Fruit fly (Drosophila melanogaster): ENCODE measurements around the gene CG11983.
A peak's percentile ranks its signal among the peaks of the same experiment; 100 is the strongest.

Gene CG11983

dm6 chr3R:9055119-9056105 lies 47.3 kb downstream of the CG11983 start (continued):
- no peak for TF ChIP-seq aop (GFP tag; IDR thresholded peaks at IDR 0.05)
- TF ChIP-seq maf-S (GFP tag; optimal IDR thresholded peaks at IDR 0.05): peak; percentile 64
- TF ChIP-seq Pdp1 (GFP tag; optimal IDR thresholded peaks at IDR 0.05): peak; percentile 77 to 92
- peak in 1 of 3 experiments; percentile 29 for TF ChIP-seq Stat92E (GFP tag; optimal IDR thresholded peaks at IDR 0.05)
- TF ChIP-seq jing (GFP tag; optimal IDR thresholded peaks at IDR 0.05): peak; percentile 78
- TF ChIP-seq CG6689 (GFP tag; IDR thresholded peaks at IDR 0.05): no peak
- peak; percentile 31 for TF ChIP-seq CG1647 (GFP tag; optimal IDR thresholded peaks at IDR 0.05)
- TF ChIP-seq dmrt11E (tag; optimal IDR thresholded peaks at IDR 0.05): peak; percentile 86
- TF ChIP-seq CG11560 (tag; IDR thresholded peaks at IDR 0.05): no peak
- TF ChIP-seq CG9876 (GFP tag; optimal IDR thresholded peaks at IDR 0.05): peak; percentile 79
- TF ChIP-seq CG16863 (GFP tag; optimal IDR thresholded peaks at IDR 0.05): peak; percentile 50
- peak; percentile 86 for TF ChIP-seq Max (GFP tag; optimal IDR thresholded peaks at IDR 0.05)
- TF ChIP-seq luna (GFP tag; optimal IDR thresholded peaks at IDR 0.05): peak; percentile 61
- TF ChIP-seq emc (GFP tag; optimal IDR thresholded peaks at IDR 0.05): peak; percentile 60
- TF ChIP-seq Oaz (GFP tag; IDR thresholded peaks at IDR 0.05): no peak
- TF ChIP-seq sc (optimal IDR thresholded peaks at IDR 0.05): no peak
- TF ChIP-seq sc (GFP tag; optimal IDR thresholded peaks at IDR 0.05): peak; percentile 79
- TF ChIP-seq CG5180 (GFP tag; optimal IDR thresholded peaks at IDR 0.05): peak; percentile 82
- no peak for TF ChIP-seq gcm2 (GFP tag; optimal IDR thresholded peaks at IDR 0.05)
- peak; percentile 83 for TF ChIP-seq CG8290 (GFP tag; optimal IDR thresholded peaks at IDR 0.05)
- TF ChIP-seq CG8290 (tag; optimal IDR thresholded peaks at IDR 0.05): peak; percentile 1 to 89
- peak; percentile 91 for TF ChIP-seq Ssrp (tag; optimal IDR thresholded peaks at IDR 0.05)
- peak; percentile 94 for TF ChIP-seq HHEX (GFP tag; optimal IDR thresholded peaks at IDR 0.05)
- TF ChIP-seq Elba2 (GFP tag; optimal IDR thresholded peaks at IDR 0.05): peak; percentile 3
- TF ChIP-seq Adf1 (GFP tag; IDR thresholded peaks at IDR 0.05): no peak
- no peak for TF ChIP-seq jigr1 (GFP tag; IDR thresholded peaks at IDR 0.05)
- TF ChIP-seq schlank (tag; optimal IDR thresholded peaks at IDR 0.05): peak; percentile 85
- no peak for TF ChIP-seq Optix (GFP tag; IDR thresholded peaks at IDR 0.05)
- TF ChIP-seq crc (GFP tag; optimal IDR thresholded peaks at IDR 0.05): peak; percentile 71
- peak; percentile 81 for TF ChIP-seq pb (GFP tag; optimal IDR thresholded peaks at IDR 0.05)
- TF ChIP-seq CG17359 (tag; optimal IDR thresholded peaks at IDR 0.05): peak; percentile 95
- TF ChIP-seq cwo (GFP tag; optimal IDR thresholded peaks at IDR 0.05): peak; percentile 86
- peak; percentile 84 for TF ChIP-seq CG1529 (GFP tag; optimal IDR thresholded peaks at IDR 0.05)
- peak; percentile 94 for TF ChIP-seq oc (tag; optimal IDR thresholded peaks at IDR 0.05)
- TF ChIP-seq fru (optimal IDR thresholded peaks at IDR 0.05): no peak
- no peak for TF ChIP-seq Bgb (GFP tag; IDR thresholded peaks at IDR 0.05; ENCODE audit: partially characterized antibody)
- TF ChIP-seq her (GFP tag; optimal IDR thresholded peaks at IDR 0.05): peak; percentile 74
- no peak for TF ChIP-seq row (GFP tag; IDR thresholded peaks at IDR 0.05)
- peak; percentile 45 for TF ChIP-seq dm (GFP tag; optimal IDR thresholded peaks at IDR 0.05)
- TF ChIP-seq Xbp1 (GFP tag; optimal IDR thresholded peaks at IDR 0.05): peak; percentile 92
- peak; percentile 68 for TF ChIP-seq CHES-1-like (GFP tag; optimal IDR thresholded peaks at IDR 0.05)
- no peak for TF ChIP-seq al (GFP tag; IDR thresholded peaks at IDR 0.05)
- no peak for TF ChIP-seq h (optimal IDR thresholded peaks at IDR 0.05)
- peak; percentile 77 for TF ChIP-seq CG31365 (tag; optimal IDR thresholded peaks at IDR 0.05)
- TF ChIP-seq bbx (GFP tag; IDR thresholded peaks at IDR 0.05; ENCODE audit: partially characterized antibody): no peak
- TF ChIP-seq shn (GFP tag; optimal IDR thresholded peaks at IDR 0.05): peak; percentile 87
- TF ChIP-seq CG10654 (GFP tag; optimal IDR thresholded peaks at IDR 0.05): peak; percentile 91
- peak; percentile 66 for TF ChIP-seq Atf-2 (GFP tag; optimal IDR thresholded peaks at IDR 0.05)
- no peak for TF ChIP-seq pzg (GFP tag; optimal IDR thresholded peaks at IDR 0.05)

All from whole organism, embryonic.